Worm (Caenorhabditis elegans): Measurements from ENCODE around the gene C07E3.9.
A peak's percentile ranks its signal among the peaks of the same experiment; 100 is the strongest.

DNA sequence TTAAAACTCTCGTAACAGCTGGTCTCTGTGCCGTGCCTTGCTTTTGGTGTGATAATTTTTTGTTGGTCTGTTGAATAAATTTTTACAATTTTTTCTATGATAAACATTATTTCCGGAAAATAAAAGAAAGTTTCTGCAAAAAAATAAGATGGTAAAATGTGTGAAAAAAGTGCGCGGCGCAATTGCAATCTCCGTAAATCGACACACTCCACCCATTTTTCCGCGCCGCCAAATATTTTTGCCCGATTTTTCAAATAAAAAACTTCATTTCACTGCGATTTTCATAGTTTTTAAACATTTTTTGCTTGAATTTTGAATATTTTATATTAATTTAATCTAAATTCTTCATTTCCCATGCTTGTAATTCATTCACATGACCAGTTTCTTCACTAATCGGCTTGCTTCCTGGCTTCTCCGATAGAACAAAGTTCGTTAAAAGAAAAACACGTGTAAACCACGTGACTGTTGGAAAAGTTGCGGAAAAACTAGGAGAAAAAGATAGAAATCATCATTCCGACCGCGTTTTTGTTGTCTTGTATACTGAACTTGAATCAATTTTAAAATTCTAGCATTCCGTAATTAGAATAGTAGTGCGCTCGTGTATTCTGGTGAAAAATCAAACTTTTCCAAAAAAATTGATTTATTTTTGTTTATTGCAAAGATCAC lies 37.6 kb downstream of the C07E3.9 start:
- TF ChIP-seq rpc-1 (optimal IDR thresholded peaks at IDR 0.05) (peak; percentile 33), rpc-1 (tag; optimal IDR thresholded peaks at IDR 0.05) (no peak), snpc-4 (GFP tag; optimal IDR thresholded peaks at IDR 0.05) (no peak), snpc-4 (tag; optimal IDR thresholded peaks at IDR 0.05) (peak in 3 of 4 experiments; percentile 30 to 49 (median 43)), mcd-1 (GFP tag; IDR thresholded peaks at IDR 0.05) (peak; percentile 46; the same call in 1 of the 2 replicates), dpl-1 (GFP tag; optimal IDR thresholded peaks at IDR 0.05) (peak; percentile 22), ets-4 (GFP tag; optimal IDR thresholded peaks at IDR 0.05) (no peak), unc-62 (GFP tag; optimal IDR thresholded peaks at IDR 0.05) (no peak)
